Worm (Caenorhabditis elegans): ENCODE measurements around the gene F20D6.9.

- no peak for TF ChIP-seq flt-1 (GFP tag; IDR thresholded peaks at IDR 0.05)
- TF ChIP-seq klf-2 (GFP tag; conservative IDR thresholded peaks at IDR 0.05): no peak
- no peak for TF ChIP-seq med-1 (GFP tag; optimal IDR thresholded peaks at IDR 0.05; ENCODE audit: insufficient read depth)
- TF ChIP-seq ztf-29 (GFP tag; IDR thresholded peaks at IDR 0.05): no peak
Observed at ce11 chrV:8196993-8197392, 19.7 kb upstream of the F20D6.9 start.

Data from whole organism, midembryonic.